Fruit fly (Drosophila melanogaster): ENCODE results near the gene CG31735.
A peak's percentile ranks its signal among the peaks of the same experiment; 100 is the strongest.

dm6 chr2L:15908496-15909276 is 13.4 kb downstream of the CG31735 start:
- TF ChIP-seq ey (GFP tag; optimal IDR thresholded peaks at IDR 0.05) (no peak), HLH106 (tag; optimal IDR thresholded peaks at IDR 0.05) (no peak), woc (GFP tag; optimal IDR thresholded peaks at IDR 0.05) (no peak), Jra (GFP tag; optimal IDR thresholded peaks at IDR 0.05) (no peak), dsf (GFP tag; optimal IDR thresholded peaks at IDR 0.05; ENCODE audit: borderline replicate concordance) (no peak), foxo (GFP tag; optimal IDR thresholded peaks at IDR 0.05) (no peak), GATAd (GFP tag; optimal IDR thresholded peaks at IDR 0.05) (no peak), Hr78 (GFP tag; optimal IDR thresholded peaks at IDR 0.05) (no peak), Sp1 (GFP tag; optimal IDR thresholded peaks at IDR 0.05) (peak; percentile 4), N (GFP tag; optimal IDR thresholded peaks at IDR 0.05) (no peak), fru (GFP tag; optimal IDR thresholded peaks at IDR 0.05) (no peak), lola (GFP tag; optimal IDR thresholded peaks at IDR 0.05) (no peak), Rel (GFP tag; optimal IDR thresholded peaks at IDR 0.05) (peak; percentile 17), Rel (tag; optimal IDR thresholded peaks at IDR 0.05) (peak; percentile 99)
